Fruit fly (Drosophila melanogaster): Measurements from ENCODE around the gene mus312.

The mus312 gene

dm6 chr3L:7370231-7370882 is 41.4 kb downstream of the mus312 start (continued):
- TF ChIP-seq scrt (GFP tag; optimal IDR thresholded peaks at IDR 0.05) (peak; percentile 64), vvl (GFP tag; IDR thresholded peaks at IDR 0.05) (0 out of 2 replicates have a peak, but pooled peaks have one; percentile 37), CG1603 (tag; optimal IDR thresholded peaks at IDR 0.05) (peak; percentile 26), Max (GFP tag; optimal IDR thresholded peaks at IDR 0.05) (peak; percentile 17), YL-1 (GFP tag; optimal IDR thresholded peaks at IDR 0.05) (peak; percentile 93), run (tag; optimal IDR thresholded peaks at IDR 0.05) (peak; percentile 88), pros (GFP tag; optimal IDR thresholded peaks at IDR 0.05) (peak; percentile 98), CG4282 (GFP tag; optimal IDR thresholded peaks at IDR 0.05) (no peak), CG10979 (tag; optimal IDR thresholded peaks at IDR 0.05) (peak; percentile 10), lab (GFP tag; optimal IDR thresholded peaks at IDR 0.05) (peak; percentile 18), ato (GFP tag; IDR thresholded peaks at IDR 0.05; ENCODE audit: partially characterized antibody) (0 out of 2 replicates have a peak, but pooled peaks have one; percentile 24), sug (tag; optimal IDR thresholded peaks at IDR 0.05) (peak; percentile 1), lola (GFP tag; optimal IDR thresholded peaks at IDR 0.05) (peak in 1 of 3 experiments; percentile 18), jing (GFP tag; optimal IDR thresholded peaks at IDR 0.05) (no peak), Sry-δ (GFP tag; optimal IDR thresholded peaks at IDR 0.05) (no peak), chinmo (GFP tag; IDR thresholded peaks at IDR 0.05; ENCODE audit: partially characterized antibody) (peak; percentile 87), vfl (GFP tag; optimal IDR thresholded peaks at IDR 0.05) (no peak), CG2116 (GFP tag; optimal IDR thresholded peaks at IDR 0.05) (peak; percentile 31), CG6791 (GFP tag; IDR thresholded peaks at IDR 0.05; ENCODE audit: partially characterized antibody) (0 out of 3 replicates have a peak, but pooled peaks have one; percentile 26), CG7987 (GFP tag; optimal IDR thresholded peaks at IDR 0.05) (peak; percentile 22), NC2α (GFP tag; optimal IDR thresholded peaks at IDR 0.05) (no peak), cg (GFP tag; optimal IDR thresholded peaks at IDR 0.05) (peak; percentile 99), CG32767 (GFP tag; IDR thresholded peaks at IDR 0.05) (0 out of 2 replicates have a peak, but pooled peaks have one; percentile 16), onecut (GFP tag; IDR thresholded peaks at IDR 0.05) (no peak), crp (GFP tag; optimal IDR thresholded peaks at IDR 0.05) (peak; percentile 36 to 83), CG2712 (tag; optimal IDR thresholded peaks at IDR 0.05) (peak; percentile 12), CG6813 (GFP tag; optimal IDR thresholded peaks at IDR 0.05) (no peak), so (GFP tag; IDR thresholded peaks at IDR 0.05) (peak; percentile 31; the same call in 1 of the 3 replicates), phol (tag; optimal IDR thresholded peaks at IDR 0.05) (peak; percentile 58)

- 0 out of 3 replicates have a peak, but pooled peaks have one; percentile 22 for TF ChIP-seq CG2199 (GFP tag; IDR thresholded peaks at IDR 0.05)
- peak; percentile 28 for TF ChIP-seq ac (GFP tag; optimal IDR thresholded peaks at IDR 0.05)
- no peak for TF ChIP-seq crol (GFP tag; IDR thresholded peaks at IDR 0.05)
- TF ChIP-seq CG10321 (GFP tag; IDR thresholded peaks at IDR 0.05), result 0 out of 2 replicates have a peak, but pooled peaks have one; percentile 10
- TF ChIP-seq cad (GFP tag; optimal IDR thresholded peaks at IDR 0.05), result peak; percentile 80
- no peak for TF ChIP-seq dysf (GFP tag; IDR thresholded peaks at IDR 0.05)
- TF ChIP-seq BEAF-32 (GFP tag; optimal IDR thresholded peaks at IDR 0.05), result peak; percentile 30
- TF ChIP-seq phol (tag; optimal IDR thresholded peaks at IDR 0.05), result peak; percentile 37
- no peak for TF ChIP-seq salm (tag; optimal IDR thresholded peaks at IDR 0.05)
- TF ChIP-seq HLHmδ (GFP tag; optimal IDR thresholded peaks at IDR 0.05), result no peak
- TF ChIP-seq chm (GFP tag; IDR thresholded peaks at IDR 0.05), result 0 out of 2 replicates have a peak, but pooled peaks have one; percentile 26
- TF ChIP-seq CG13296 (GFP tag; optimal IDR thresholded peaks at IDR 0.05), result no peak
- peak in 1 of 2 experiments; percentile 7 for TF ChIP-seq insv (GFP tag; optimal IDR thresholded peaks at IDR 0.05)
- TF ChIP-seq Spps (tag; optimal IDR thresholded peaks at IDR 0.05), result no peak
- TF ChIP-seq CG34224 (GFP tag; IDR thresholded peaks at IDR 0.05; ENCODE audit: partially characterized antibody), result no peak
- TF ChIP-seq hb (GFP tag; IDR thresholded peaks at IDR 0.05; ENCODE audit: partially characterized antibody), result peak; percentile 29; the same call in 1 of the 3 replicates
- peak; percentile 86 for TF ChIP-seq Sry-β (GFP tag; optimal IDR thresholded peaks at IDR 0.05)
- no peak for TF ChIP-seq Dfd (GFP tag; optimal IDR thresholded peaks at IDR 0.05)
- TF ChIP-seq pnt (GFP tag; optimal IDR thresholded peaks at IDR 0.05), result no peak
- TF ChIP-seq row (GFP tag; IDR thresholded peaks at IDR 0.05), result peak; percentile 42; the same call in 2 of the 3 replicates
- no peak for TF ChIP-seq Adf1 (GFP tag; IDR thresholded peaks at IDR 0.05)
These were observed 42.4 kb downstream of the mus312 start for dm6 chr3L:7371290-7371689.

Measured in whole organism, embryonic.